Fruit fly (Drosophila melanogaster): ENCODE data around the gene Asator.

DNA sequence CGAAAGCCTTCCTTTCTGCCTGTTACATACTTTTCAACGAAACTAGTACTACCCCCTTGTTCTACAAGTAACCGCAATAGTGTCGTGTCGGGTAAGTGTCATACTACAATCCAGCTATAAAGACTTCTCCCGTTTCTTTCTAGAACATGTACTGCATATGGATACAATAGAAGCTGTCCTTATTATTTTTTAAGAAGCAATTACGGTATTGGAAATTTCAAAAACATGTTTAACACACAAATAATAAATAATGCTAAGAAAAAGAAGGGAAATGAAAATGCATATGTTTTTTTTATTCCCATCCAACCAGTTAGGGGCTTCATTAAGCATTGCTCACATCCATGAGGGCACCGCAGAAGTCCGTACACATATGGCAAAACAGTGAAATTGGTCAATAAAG lies 59.3 kb downstream of the Asator start:
- TF ChIP-seq Gug (GFP tag; IDR thresholded peaks at IDR 0.05) (no peak), CG6854 (GFP tag; optimal IDR thresholded peaks at IDR 0.05) (no peak), Hr39 (GFP tag; optimal IDR thresholded peaks at IDR 0.05) (no peak), lz (GFP tag; optimal IDR thresholded peaks at IDR 0.05) (no peak), svp (GFP tag) (no peak), CG11902 (GFP tag; optimal IDR thresholded peaks at IDR 0.05) (no peak), pdm3 (GFP tag; optimal IDR thresholded peaks at IDR 0.05) (no peak)
